Worm (Caenorhabditis elegans): ENCODE measurements around the gene ttbk-8.2.

The ttbk-8.2 gene

ce11 chrIV:5607343-5607742 lies 24.4 kb upstream of the ttbk-8.2 start (continued):
- TF ChIP-seq ztf-3 (GFP tag; optimal IDR thresholded peaks at IDR 0.05) (no peak), lin-26 (GFP tag; IDR thresholded peaks at IDR 0.05) (0 out of 2 replicates have a peak, but pooled peaks have one; percentile 40), B0035.1 (tag; optimal IDR thresholded peaks at IDR 0.05) (no peak), ccch-3 (GFP tag; optimal IDR thresholded peaks at IDR 0.05) (no peak), Y53F4B.3 (GFP tag; IDR thresholded peaks at IDR 0.05) (no peak), madf-6 (GFP tag; IDR thresholded peaks at IDR 0.05) (no peak), tbx-9 (tag; optimal IDR thresholded peaks at IDR 0.05; ENCODE audit: borderline replicate concordance) (no peak), lsl-1 (GFP tag; optimal IDR thresholded peaks at IDR 0.05) (no peak), chd-7 (tag; optimal IDR thresholded peaks at IDR 0.05) (peak; percentile 78), die-1 (tag; optimal IDR thresholded peaks at IDR 0.05) (no peak), nfya-2 (GFP tag; IDR thresholded peaks at IDR 0.05) (no peak), snpc-3.4 (tag; optimal IDR thresholded peaks at IDR 0.05) (no peak), hmg-1.2 (GFP tag; IDR thresholded peaks at IDR 0.05) (peak; percentile 49; the same call in 1 of the 2 replicates), ceh-27 (GFP tag; optimal IDR thresholded peaks at IDR 0.05) (peak; percentile 77), Y67H2A.10 (GFP tag; conservative IDR thresholded peaks at IDR 0.05) (no peak), efl-1 (GFP tag; optimal IDR thresholded peaks at IDR 0.05) (no peak), attf-5 (GFP tag; optimal IDR thresholded peaks at IDR 0.05) (peak; percentile 76), zim-3 (tag; optimal IDR thresholded peaks at IDR 0.05) (no peak), snpc-1.3 (tag; optimal IDR thresholded peaks at IDR 0.05; ENCODE audit: insufficient read depth) (no peak), fkh-3 (tag; optimal IDR thresholded peaks at IDR 0.05) (no peak), egl-44 (GFP tag; IDR thresholded peaks at IDR 0.05) (no peak), somi-1 (GFP tag; optimal IDR thresholded peaks at IDR 0.05) (peak; percentile 92), K11D2.4 (GFP tag; IDR thresholded peaks at IDR 0.05) (peak; percentile 70; the same call in 1 of the 2 replicates), aptf-3 (GFP tag; IDR thresholded peaks at IDR 0.05) (no peak), ekl-4 (GFP tag; IDR thresholded peaks at IDR 0.05) (0 out of 2 replicates have a peak, but pooled peaks have one; percentile 17), ztf-6 (GFP tag; IDR thresholded peaks at IDR 0.05) (no peak), ceh-91 (GFP tag; IDR thresholded peaks at IDR 0.05) (no peak), sptf-2 (GFP tag; optimal IDR thresholded peaks at IDR 0.05) (no peak), C17E4.6 (GFP tag; IDR thresholded peaks at IDR 0.05) (no peak), egrh-3 (GFP tag; IDR thresholded peaks at IDR 0.05) (0 out of 2 replicates have a peak, but pooled peaks have one; percentile 7), cebp-2 (GFP tag; IDR thresholded peaks at IDR 0.05) (no peak), nhr-179 (tag; optimal IDR thresholded peaks at IDR 0.05) (no peak), F57A8.1 (GFP tag; optimal IDR thresholded peaks at IDR 0.05) (no peak), hrde-1 (tag; optimal IDR thresholded peaks at IDR 0.05; ENCODE audit: borderline replicate concordance) (no peak), F52B5.7 (tag; optimal IDR thresholded peaks at IDR 0.05) (peak; percentile 60), mel-28 (tag; optimal IDR thresholded peaks at IDR 0.05; ENCODE audit: borderline replicate concordance) (no peak), gei-17 (GFP tag; optimal IDR thresholded peaks at IDR 0.05) (no peak)

- TF ChIP-seq nhr-80 (tag; optimal IDR thresholded peaks at IDR 0.05) (peak; percentile 89), chd-7 (tag; optimal IDR thresholded peaks at IDR 0.05) (no peak)
Measured at ce11 chrIV:5614558-5615026, 17.1 kb upstream of the ttbk-8.2 start, which contains the start of gene C39H7.4. TSS of gene C39H7.4 (minus strand) at chrIV:5614608.
